Worm (Caenorhabditis elegans): ENCODE data around the gene dve-1.

DNA sequence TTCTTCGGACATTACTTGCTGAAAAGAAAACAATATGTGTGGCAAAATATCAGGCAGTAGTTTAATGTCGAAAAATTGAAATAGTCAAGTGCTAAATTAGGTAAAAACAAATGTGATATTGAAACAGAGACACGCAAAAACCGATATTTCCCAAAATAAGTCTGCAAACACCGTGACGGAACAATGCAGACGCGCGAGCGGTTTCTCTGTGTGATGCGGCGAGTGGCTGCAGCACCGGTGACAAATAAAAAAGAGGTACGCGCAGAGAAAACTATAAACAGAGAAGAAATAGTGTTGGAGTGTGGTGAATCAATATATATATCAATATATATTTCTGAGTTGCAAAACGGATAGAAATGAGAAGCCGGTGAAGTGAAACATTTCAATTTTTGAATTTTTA is 50.9 kb downstream of the dve-1 start, which contains the start of gene ife-2:
- no peak for TF ChIP-seq dao-5 (tag; optimal IDR thresholded peaks at IDR 0.05)
- TF ChIP-seq him-1 (tag; optimal IDR thresholded peaks at IDR 0.05): no peak

Data from whole organism, L4/young adult.